Fruit fly (Drosophila melanogaster) whole organism, embryonic: Measurements from ENCODE around the gene CG14903.

ENCODE experiments used
- BtbVII ChIP-seq: fragments of 200-800 bp; sonication (Bioruptor generic); optimal IDR thresholded peaks from 3 replicates; lab custom pipeline; 2017; ENCODE audit warnings: missing biosample characterization, mild to moderate bottlenecking, missing genetic modification characterization
- C15 ChIP-seq: fragments of 200-800 bp; sonication (Bioruptor generic); IDR thresholded peaks from 3 replicates; pipeline ENCODE4 v1.3.6; 2022; ENCODE audit warnings: missing biosample characterization, missing genetic modification characterization
- CG10209 ChIP-seq: fragments of 200-800 bp; sonication (Bioruptor generic); optimal IDR thresholded peaks from 3 replicates; lab custom pipeline; 2017; ENCODE audit warnings: missing biosample characterization, mild to moderate bottlenecking, missing genetic modification characterization, missing genetic modification reagents
- CG12071 ChIP-seq: fragments of 200-800 bp; sonication (Bioruptor generic); optimal IDR thresholded peaks from 3 replicates; lab custom pipeline; 2018; ENCODE audit warnings: missing biosample characterization, mild to moderate bottlenecking, missing genetic modification characterization
- CG1233 ChIP-seq: fragments of 200-800 bp; sonication (Bioruptor generic); optimal IDR thresholded peaks from 4 replicates; lab custom pipeline; 2018; ENCODE audit warnings: missing biosample characterization, mild to moderate bottlenecking, missing genetic modification characterization
- CG12769 ChIP-seq: fragments of 200-800 bp; sonication (Bioruptor generic); optimal IDR thresholded peaks from 2 replicates; lab custom pipeline; 2019; ENCODE audit warnings: missing biosample characterization, mild to moderate bottlenecking, missing genetic modification characterization, moderate library complexity
- CG13894 ChIP-seq: fragments of 200-800 bp; sonication (Bioruptor generic); optimal IDR thresholded peaks from 3 replicates; lab custom pipeline; 2018; ENCODE audit warnings: missing biosample characterization, mild to moderate bottlenecking, missing genetic modification characterization, moderate library complexity
- CG17186 ChIP-seq: fragments of 200-800 bp; sonication (Bioruptor generic); optimal IDR thresholded peaks from 3 replicates; lab custom pipeline; 2017; ENCODE audit warnings: missing biosample characterization, missing genetic modification reagents, missing genetic modification characterization
- CG18599 ChIP-seq: fragments of 200-800 bp; sonication (Bioruptor generic); optimal IDR thresholded peaks from 3 replicates; lab custom pipeline; 2017; ENCODE audit warnings: missing biosample characterization, missing genetic modification characterization, mild to moderate bottlenecking, moderate library complexity, missing genetic modification reagents
- CG32772 ChIP-seq: fragments of 200-800 bp; sonication (Bioruptor generic); IDR thresholded peaks from 2 replicates; pipeline ENCODE4 v1.3.6; 2022; ENCODE audit warnings: missing biosample characterization, missing genetic modification characterization
- CG34422 ChIP-seq: fragments of 200-800 bp; sonication (Bioruptor generic); IDR thresholded peaks from 3 replicates; pipeline ENCODE4 v1.3.6; 2022; ENCODE audit warnings: missing biosample characterization, missing genetic modification characterization
- CG43689 ChIP-seq: fragments of 200-800 bp; sonication (Bioruptor generic); IDR thresholded peaks from 2 replicates; pipeline ENCODE4 v1.3.6; 2022; ENCODE audit warnings: missing biosample characterization, missing genetic modification characterization
- CG7271 ChIP-seq: fragments of 200-800 bp; sonication (Bioruptor generic); optimal IDR thresholded peaks from 2 replicates; lab custom pipeline; 2018; ENCODE audit warnings: missing biosample characterization, mild to moderate bottlenecking, missing genetic modification characterization, moderate library complexity
- CG7556 ChIP-seq: fragments of 200-800 bp; sonication (Bioruptor generic); optimal IDR thresholded peaks from 2 replicates; lab custom pipeline; 2017; ENCODE audit warnings: missing biosample characterization, mild to moderate bottlenecking, missing genetic modification characterization
- CG8924 ChIP-seq: fragments of 200-800 bp; optimal IDR thresholded peaks from 3 replicates; lab custom pipeline; 2019; ENCODE audit warnings: missing biosample characterization, mild to moderate bottlenecking, missing genetic modification characterization, moderate library complexity
- CG9215 ChIP-seq: fragments of 200-800 bp; sonication (Bioruptor generic); IDR thresholded peaks from 2 replicates; pipeline ENCODE4 v1.3.6; 2022; ENCODE audit warnings: missing biosample characterization, missing genetic modification characterization
- CG9932 ChIP-seq: fragments of 200-800 bp; sonication (Bioruptor generic); IDR thresholded peaks from 2 replicates; pipeline ENCODE4 v1.3.6; 2022; ENCODE audit warnings: missing biosample characterization, missing genetic modification characterization
- ERR ChIP-seq: fragments of 200-800 bp; sonication (Bioruptor generic); optimal IDR thresholded peaks from 2 replicates; lab custom pipeline; 2016; ENCODE audit warnings: missing biosample characterization, missing genetic modification characterization
- HLHmδ ChIP-seq: fragments of 200-800 bp; sonication (Bioruptor generic); optimal IDR thresholded peaks from 2 replicates; lab custom pipeline; 2018; ENCODE audit warnings: missing biosample characterization, mild to moderate bottlenecking, missing genetic modification characterization, moderate library complexity
- Nf-YC ChIP-seq: fragments of 200-800 bp; optimal IDR thresholded peaks from 3 replicates; lab custom pipeline; 2019; ENCODE audit warnings: missing biosample characterization, mild to moderate bottlenecking, missing genetic modification characterization, moderate library complexity
- Poxn ChIP-seq: fragments of 200-800 bp; sonication (Bioruptor generic); IDR thresholded peaks from 2 replicates; pipeline ENCODE4 v1.3.6; 2022; ENCODE audit warnings: missing biosample characterization, missing genetic modification characterization
- Spps ChIP-seq: fragments of 200-800 bp; sonication (Bioruptor generic); optimal IDR thresholded peaks from 2 replicates; lab custom pipeline; 2018; ENCODE audit warnings: missing biosample characterization, mild to moderate bottlenecking, missing genetic modification characterization
- Stat92E ChIP-seq, 3 experiments: fragments of >200 bp in 2 of 3; fragments of 200-800 bp in 1 of 3; sonication (Bioruptor generic) in 1 of 3; optimal IDR thresholded peaks; 2 replicates each; lab custom pipeline; 2017 to 2019; ENCODE audit warnings: missing biosample characterization in 3 of 3, missing genetic modification characterization in 3 of 3, mild to moderate bottlenecking in 1 of 3, moderate library complexity in 1 of 3
- abd-A ChIP-seq: fragments of 200-800 bp; sonication (Bioruptor generic); optimal IDR thresholded peaks from 3 replicates; lab custom pipeline; 2019; ENCODE audit warnings: missing biosample characterization, mild to moderate bottlenecking, missing genetic modification characterization, moderate library complexity
- ac ChIP-seq: fragments of 200-800 bp; sonication (Bioruptor generic); optimal IDR thresholded peaks from 3 replicates; lab custom pipeline; 2017; ENCODE audit warnings: missing biosample characterization, mild to moderate bottlenecking, missing genetic modification characterization
- cad ChIP-seq: fragments of >200 bp; optimal IDR thresholded peaks from 2 replicates; lab custom pipeline; 2017; ENCODE audit warnings: missing biosample characterization, missing genetic modification characterization
- cg ChIP-seq: fragments of 200-800 bp; sonication (Bioruptor generic); optimal IDR thresholded peaks from 3 replicates; lab custom pipeline; 2019; ENCODE audit warnings: missing biosample characterization, mild to moderate bottlenecking, missing genetic modification characterization, moderate library complexity
- ci ChIP-seq: fragments of 200-800 bp; sonication (Bioruptor generic); IDR thresholded peaks from 3 replicates; pipeline ENCODE4 v1.3.6; 2022; ENCODE audit warnings: missing biosample characterization, missing genetic modification characterization
- ems ChIP-seq: fragments of 200-800 bp; sonication (Bioruptor generic); optimal IDR thresholded peaks from 3 replicates; lab custom pipeline; 2016; ENCODE audit warnings: missing biosample characterization, missing genetic modification characterization
- grn ChIP-seq: fragments of 200-800 bp; sonication (Bioruptor generic); optimal IDR thresholded peaks from 3 replicates; lab custom pipeline; 2017; ENCODE audit warnings: missing biosample characterization, missing genetic modification characterization
- hb ChIP-seq: fragments of 200-800 bp; sonication (Bioruptor generic); IDR thresholded peaks from 3 replicates; pipeline ENCODE4 v1.3.6; 2022; ENCODE audit warnings: missing biosample characterization, missing genetic modification characterization; ENCODE audit not compliant: partially characterized antibody
- her ChIP-seq: fragments of 200-800 bp; sonication (Bioruptor generic); optimal IDR thresholded peaks from 2 replicates; lab custom pipeline; 2016; ENCODE audit warnings: missing biosample characterization, missing genetic modification characterization
- hth ChIP-seq: fragments of >200 bp; optimal IDR thresholded peaks from 2 replicates; lab custom pipeline; 2017; ENCODE audit warnings: inconsistent platforms
- kah ChIP-seq: fragments of 200-800 bp; sonication (Bioruptor generic); optimal IDR thresholded peaks from 2 replicates; lab custom pipeline; 2018; ENCODE audit warnings: missing biosample characterization, mild to moderate bottlenecking, missing genetic modification characterization
- kni ChIP-seq: fragments of 200-800 bp; sonication (Bioruptor generic); optimal IDR thresholded peaks from 3 replicates; lab custom pipeline; 2017; ENCODE audit warnings: mild to moderate bottlenecking, missing biosample characterization, missing genetic modification reagents, missing genetic modification characterization
- phol ChIP-seq: fragments of 200-800 bp; sonication (Bioruptor generic); optimal IDR thresholded peaks from 3 replicates; lab custom pipeline; 2018; ENCODE audit warnings: missing biosample characterization, mild to moderate bottlenecking, missing genetic modification characterization, moderate library complexity
- run ChIP-seq: fragments of 200-800 bp; sonication (Bioruptor generic); optimal IDR thresholded peaks from 3 replicates; lab custom pipeline; 2018; ENCODE audit warnings: missing biosample characterization, mild to moderate bottlenecking, missing genetic modification characterization
- sens ChIP-seq: fragments of 200-800 bp; sonication (Bioruptor generic); peaks from one replicate; lab custom pipeline; 2016; ENCODE audit warnings: missing biosample characterization, missing genetic modification characterization
- slbo ChIP-seq: fragments of 200-800 bp; sonication (Bioruptor generic); IDR thresholded peaks from 2 replicates; pipeline ENCODE4 v1.3.6; 2022; ENCODE audit warnings: missing biosample characterization, missing genetic modification characterization
- tgo ChIP-seq: fragments of 200-800 bp; sonication (Bioruptor generic); IDR thresholded peaks from 3 replicates; pipeline ENCODE4 v1.3.6; 2022; ENCODE audit warnings: missing biosample characterization, missing genetic modification characterization
- tll ChIP-seq, 2 experiments: fragments of 200-800 bp in 1 of 2; fragments of >200 bp in 1 of 2; sonication (Bioruptor generic) in 1 of 2; optimal IDR thresholded peaks; 2 replicates each; lab custom pipeline; 2017 to 2019; ENCODE audit warnings: missing biosample characterization in 2 of 2, missing genetic modification characterization in 2 of 2, mild to moderate bottlenecking in 1 of 2, moderate library complexity in 1 of 2
- toy ChIP-seq: fragments of 200-800 bp; sonication (Bioruptor generic); IDR thresholded peaks from 2 replicates; pipeline ENCODE4 v1.3.6; 2022; ENCODE audit warnings: missing biosample characterization, missing genetic modification characterization
- trem ChIP-seq: fragments of 200-800 bp; optimal IDR thresholded peaks from 3 replicates; lab custom pipeline; 2019; ENCODE audit warnings: missing biosample characterization, mild to moderate bottlenecking, missing genetic modification characterization, moderate library complexity
- twi ChIP-seq: fragments of 200-800 bp; optimal IDR thresholded peaks from 2 replicates; lab custom pipeline; 2019; ENCODE audit warnings: missing biosample characterization, mild to moderate bottlenecking, missing genetic modification characterization, moderate library complexity
- usp ChIP-seq: fragments of >200 bp; optimal IDR thresholded peaks from 2 replicates; lab custom pipeline; 2017; ENCODE audit warnings: missing biosample characterization, missing genetic modification characterization
- z ChIP-seq: fragments of 200-800 bp; sonication (Bioruptor generic); IDR thresholded peaks from 3 replicates; pipeline ENCODE4 v1.3.6; 2022; ENCODE audit warnings: missing biosample characterization, missing genetic modification characterization
- zen ChIP-seq: fragments of 200-800 bp; sonication (Bioruptor generic); optimal IDR thresholded peaks from 3 replicates; lab custom pipeline; 2018; ENCODE audit warnings: missing biosample characterization, mild to moderate bottlenecking, missing genetic modification characterization, moderate library complexity

The CG14903 gene

DNA sequence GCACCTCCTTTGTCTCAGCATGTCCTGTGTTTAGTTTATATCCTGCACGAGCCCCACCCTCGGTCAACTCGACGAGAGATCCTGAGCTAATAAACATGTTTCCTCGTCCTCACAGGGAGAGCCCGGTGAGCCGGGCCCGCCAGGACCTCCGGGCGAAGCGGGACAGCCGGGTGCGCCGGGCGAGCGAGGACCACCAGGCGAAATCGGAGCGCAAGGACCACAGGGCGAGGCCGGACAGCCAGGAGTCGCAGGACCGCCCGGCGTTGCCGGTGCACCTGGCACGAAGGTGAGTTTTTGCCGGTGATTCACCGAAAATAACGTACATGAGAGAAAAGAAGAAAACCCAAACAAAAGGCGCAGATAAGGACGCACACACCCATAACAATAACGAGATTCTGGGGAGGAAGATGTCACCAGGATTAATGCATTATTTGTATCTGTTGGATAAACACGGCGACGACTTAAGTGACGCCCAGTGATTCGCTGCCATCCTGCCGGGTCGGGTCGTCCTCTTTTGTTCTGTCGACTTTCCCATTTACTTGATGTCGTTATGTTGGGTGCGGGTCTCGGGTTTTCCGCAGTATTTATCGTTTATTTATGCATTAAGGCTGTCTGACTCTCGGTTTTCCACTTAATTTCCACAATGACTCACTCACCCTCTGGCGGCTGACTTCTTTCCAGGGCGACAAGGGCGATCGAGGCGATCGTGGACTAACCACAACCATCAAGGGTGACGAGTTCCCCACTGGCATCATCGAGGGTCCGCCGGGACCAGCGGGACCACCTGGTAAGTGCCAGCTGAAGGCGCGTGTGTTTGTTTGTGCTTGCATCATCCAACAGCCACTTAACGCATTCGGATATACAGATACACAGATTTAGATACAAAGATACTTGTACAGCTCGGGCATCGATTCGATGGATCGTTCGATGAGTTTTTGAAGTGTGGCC, 21.6 kb downstream of the CG14903 start (continued):
- TF ChIP-seq CG32772 (GFP tag; lab: Robert Waterston, UW) (no peak), trem (tag; lab: Kevin White, UChicago) (no peak), zen (peak; percentile 100), ems (GFP tag; lab: Kevin White, UChicago) (no peak), C15 (no peak), Spps (tag; lab: Kevin White, UChicago) (no peak), cad (peak; percentile 23), toy (GFP tag; lab: Robert Waterston, UW) (no peak), cg (GFP tag; lab: Kevin White, UChicago) (no peak), CG34422 (GFP tag; lab: Robert Waterston, UW) (no peak), CG10209 (GFP tag; lab: Kevin White, UChicago) (no peak), HLHmδ (GFP tag; lab: Kevin White, UChicago) (peak; percentile 91), CG7556 (GFP tag; lab: Kevin White, UChicago) (no peak), CG9215 (GFP tag; lab: Robert Waterston, UW) (no peak), tll (GFP tag; optimal IDR thresholded peaks at IDR 0.05; lab: Kevin White, UChicago) (peak in 1 of 2 experiments; percentile 66), CG12071 (GFP tag; lab: Kevin White, UChicago) (no peak), BtbVII (no peak), ci (GFP tag; lab: Robert Waterston, UW) (peak; percentile 84), run (tag; lab: Kevin White, UChicago) (no peak), CG17186 (GFP tag; lab: Kevin White, UChicago) (no peak), Poxn (GFP tag; lab: Robert Waterston, UW) (no peak), ac (peak; percentile 67), CG43689 (GFP tag; lab: Robert Waterston, UW) (no peak), Stat92E (GFP tag; optimal IDR thresholded peaks at IDR 0.05; lab: Kevin White, UChicago) (peak in 1 of 3 experiments; percentile 50), CG1233 (no peak), twi (tag; lab: Kevin White, UChicago) (peak; percentile 47), slbo (0 out of 2 replicates have a peak, but pooled peaks have one; percentile 21), CG13894 (no peak), hb (GFP tag; lab: Robert Waterston, UW) (no peak), ERR (GFP tag; lab: Kevin White, UChicago) (no peak), CG12769 (tag; lab: Kevin White, UChicago) (peak; percentile 4), grn (GFP tag; lab: Kevin White, UChicago) (peak; percentile 21), CG18599 (GFP tag; lab: Kevin White, UChicago) (peak; percentile 9), kni (GFP tag; lab: Kevin White, UChicago) (peak; percentile 93), Nf-YC (no peak), CG9932 (GFP tag; lab: Robert Waterston, UW) (peak; percentile 27; the same call in 1 of the 2 replicates), her (GFP tag; lab: Kevin White, UChicago) (no peak), phol (tag; lab: Kevin White, UChicago) (no peak), usp (no peak), kah (GFP tag; lab: Kevin White, UChicago) (peak; percentile 8), abd-A (peak; percentile 48), tgo (GFP tag; lab: Robert Waterston, UW) (no peak), sens (GFP tag; lab: Kevin White, UChicago) (peak; percentile 71), CG7271 (tag; lab: Kevin White, UChicago) (no peak), hth (peak; percentile 66), CG8924 (tag; lab: Kevin White, UChicago) (no peak), z (GFP tag; lab: Robert Waterston, UW) (0 out of 3 replicates have a peak, but pooled peaks have one; percentile 4)
